Worm (Caenorhabditis elegans): Measurements from ENCODE around the gene best-4.

- TF ChIP-seq T22C8.4 (GFP tag; IDR thresholded peaks at IDR 0.05) (no peak), ref-1 (GFP tag; conservative IDR thresholded peaks at IDR 0.05) (no peak), ztf-29 (GFP tag; IDR thresholded peaks at IDR 0.05) (no peak), klf-2 (GFP tag; conservative IDR thresholded peaks at IDR 0.05) (no peak), ztf-23 (GFP tag; IDR thresholded peaks at IDR 0.05) (no peak)
These were observed 49.3 kb upstream of the best-4 start, which contains the start of gene C23H3.2 for ce11 chrII:61013-61412.

All from whole organism, midembryonic.